Fruit fly (Drosophila melanogaster) whole organism, embryonic: ENCODE data around the gene CG6041.

Experiments
- BEAF-32 ChIP-seq: fragments of 200-800 bp; sonication (Bioruptor generic); optimal IDR thresholded peaks from 3 replicates; lab custom pipeline; 2017; ENCODE audit warnings: missing biosample characterization, missing genetic modification characterization, mild to moderate bottlenecking, moderate library complexity, missing genetic modification reagents
- Bgb ChIP-seq: fragments of 200-800 bp; sonication (Bioruptor generic); IDR thresholded peaks from 2 replicates; pipeline ENCODE4 v1.3.6; 2022; ENCODE audit warnings: missing biosample characterization, missing genetic modification characterization; ENCODE audit not compliant: partially characterized antibody
- BtbVII ChIP-seq: fragments of 200-800 bp; sonication (Bioruptor generic); optimal IDR thresholded peaks from 3 replicates; lab custom pipeline; 2017; ENCODE audit warnings: missing biosample characterization, mild to moderate bottlenecking, missing genetic modification characterization
- CG10147 ChIP-seq: fragments of 200-800 bp; sonication (Bioruptor generic); optimal IDR thresholded peaks from 2 replicates; lab custom pipeline; 2019; ENCODE audit warnings: missing biosample characterization, mild to moderate bottlenecking, missing genetic modification characterization, moderate library complexity
- CG10462 ChIP-seq: fragments of 200-800 bp; sonication (Bioruptor generic); optimal IDR thresholded peaks from 2 replicates; lab custom pipeline; 2016; ENCODE audit warnings: missing biosample characterization, missing genetic modification characterization
- CG12219 ChIP-seq: fragments of 200-800 bp; sonication (Bioruptor generic); optimal IDR thresholded peaks from 3 replicates; lab custom pipeline; 2018; ENCODE audit warnings: missing biosample characterization, mild to moderate bottlenecking, missing genetic modification characterization
- CG12659 ChIP-seq: fragments of 200-800 bp; sonication (Bioruptor generic); optimal IDR thresholded peaks from 3 replicates; lab custom pipeline; 2017; ENCODE audit warnings: mild to moderate bottlenecking, missing biosample characterization, missing genetic modification reagents, missing genetic modification characterization
- CG13287 ChIP-seq: fragments of 200-800 bp; sonication (Bioruptor generic); IDR thresholded peaks from 2 replicates; pipeline ENCODE4 v1.3.6; 2022; ENCODE audit warnings: missing biosample characterization, missing genetic modification characterization; ENCODE audit not compliant: partially characterized antibody
- CG18476 ChIP-seq: fragments of 200-800 bp; sonication (Bioruptor generic); optimal IDR thresholded peaks from 2 replicates; lab custom pipeline; 2016; ENCODE audit warnings: missing biosample characterization, mild to moderate bottlenecking, missing genetic modification characterization
- CG18764 ChIP-seq: fragments of 200-800 bp; sonication (Bioruptor generic); optimal IDR thresholded peaks from 3 replicates; lab custom pipeline; 2016; ENCODE audit warnings: missing biosample characterization, missing genetic modification characterization
- CG30020 ChIP-seq: fragments of 200-800 bp; optimal IDR thresholded peaks from 2 replicates; lab custom pipeline; 2019; ENCODE audit warnings: missing biosample characterization, mild to moderate bottlenecking, missing genetic modification characterization, moderate library complexity
- CG3065 ChIP-seq: fragments of 200-800 bp; sonication (Bioruptor generic); optimal IDR thresholded peaks from 2 replicates; lab custom pipeline; 2016; ENCODE audit warnings: missing biosample characterization, missing genetic modification characterization
- CG34422 ChIP-seq: fragments of 200-800 bp; sonication (Bioruptor generic); IDR thresholded peaks from 3 replicates; pipeline ENCODE4 v1.3.6; 2022; ENCODE audit warnings: missing biosample characterization, missing genetic modification characterization
- CG4820 ChIP-seq: fragments of 200-800 bp; sonication (Bioruptor generic); optimal IDR thresholded peaks from 3 replicates; lab custom pipeline; 2016; ENCODE audit warnings: missing biosample characterization, missing genetic modification characterization
- CG6765 ChIP-seq: fragments of 200-800 bp; sonication (Bioruptor generic); optimal IDR thresholded peaks from 3 replicates; lab custom pipeline; 2017; ENCODE audit warnings: missing biosample characterization, mild to moderate bottlenecking, missing genetic modification characterization
- CG7928 ChIP-seq: fragments of 200-800 bp; sonication (Bioruptor generic); optimal IDR thresholded peaks from 2 replicates; lab custom pipeline; 2017; ENCODE audit warnings: missing biosample characterization, mild to moderate bottlenecking, missing genetic modification characterization
- CG7963 ChIP-seq: fragments of 200-800 bp; sonication (Bioruptor generic); IDR thresholded peaks from 3 replicates; pipeline ENCODE4 v1.3.6; 2022; ENCODE audit warnings: missing biosample characterization, missing genetic modification characterization; ENCODE audit not compliant: partially characterized antibody
- CG8089 ChIP-seq: fragments of 200-800 bp; sonication (Bioruptor generic); optimal IDR thresholded peaks from 3 replicates; lab custom pipeline; 2016; ENCODE audit warnings: missing biosample characterization, missing genetic modification characterization
- CG9932 ChIP-seq: fragments of 200-800 bp; sonication (Bioruptor generic); IDR thresholded peaks from 2 replicates; pipeline ENCODE4 v1.3.6; 2022; ENCODE audit warnings: missing biosample characterization, missing genetic modification characterization
- CkIIα-i1 ChIP-seq: fragments of 200-800 bp; sonication (Bioruptor generic); IDR thresholded peaks from 2 replicates; pipeline ENCODE4 v1.3.6; 2022; ENCODE audit warnings: missing biosample characterization, missing genetic modification characterization
- Dad ChIP-seq: fragments of 200-800 bp; sonication (Bioruptor generic); optimal IDR thresholded peaks from 3 replicates; lab custom pipeline; 2016; ENCODE audit warnings: missing biosample characterization, missing genetic modification characterization
- Dek ChIP-seq: fragments of 200-800 bp; sonication (Bioruptor generic); optimal IDR thresholded peaks from 3 replicates; lab custom pipeline; 2019; ENCODE audit warnings: missing biosample characterization, mild to moderate bottlenecking, missing genetic modification characterization, moderate library complexity
- Ets65A ChIP-seq: fragments of 200-800 bp; sonication (Bioruptor generic); peaks from one replicate; lab custom pipeline; 2016; ENCODE audit warnings: missing biosample characterization, missing genetic modification characterization
- HLH4C ChIP-seq: fragments of 200-800 bp; sonication (Bioruptor generic); IDR thresholded peaks from 3 replicates; pipeline ENCODE4 v1.3.6; 2022; ENCODE audit warnings: missing biosample characterization, missing genetic modification characterization; ENCODE audit not compliant: partially characterized antibody
- Hr3 ChIP-seq: fragments of 200-800 bp; sonication (Bioruptor generic); optimal IDR thresholded peaks from 3 replicates; lab custom pipeline; 2016; ENCODE audit warnings: missing biosample characterization, missing genetic modification characterization
- Max ChIP-seq: fragments of 200-800 bp; sonication (Bioruptor generic); optimal IDR thresholded peaks from 2 replicates; lab custom pipeline; 2016; ENCODE audit warnings: missing biosample characterization, mild to moderate bottlenecking, missing genetic modification characterization
- Med ChIP-seq: fragments of 200-800 bp; sonication (Bioruptor generic); peaks from one replicate; lab custom pipeline; 2016; ENCODE audit warnings: missing biosample characterization, missing genetic modification characterization, mild to moderate bottlenecking, inconsistent platforms, moderate library complexity
- Meics ChIP-seq: fragments of 200-800 bp; sonication (Bioruptor generic); optimal IDR thresholded peaks from 2 replicates; lab custom pipeline; 2017; ENCODE audit warnings: missing biosample characterization, mild to moderate bottlenecking, missing genetic modification characterization
- NfI ChIP-seq: fragments of 200-800 bp; sonication (Bioruptor generic); optimal IDR thresholded peaks from 3 replicates; lab custom pipeline; 2018; ENCODE audit warnings: missing biosample characterization, mild to moderate bottlenecking, missing genetic modification characterization, moderate library complexity
- Optix ChIP-seq: fragments of 200-800 bp; sonication (Bioruptor generic); IDR thresholded peaks from 3 replicates; pipeline ENCODE4 v1.3.6; 2022; ENCODE audit warnings: missing biosample characterization, missing genetic modification characterization
- Vsx1 ChIP-seq: fragments of 200-800 bp; sonication (Bioruptor generic); optimal IDR thresholded peaks from 2 replicates; lab custom pipeline; 2017; ENCODE audit warnings: missing biosample characterization, mild to moderate bottlenecking, missing genetic modification characterization, missing genetic modification reagents
- Xrp1 ChIP-seq: fragments of 200-800 bp; sonication (Bioruptor generic); IDR thresholded peaks from 2 replicates; pipeline ENCODE4 v1.3.6; 2022; ENCODE audit warnings: missing biosample characterization, missing genetic modification characterization
- ab ChIP-seq: fragments of 200-800 bp; sonication (Bioruptor generic); optimal IDR thresholded peaks from 2 replicates; lab custom pipeline; 2016; ENCODE audit warnings: missing biosample characterization, missing genetic modification characterization
- chinmo ChIP-seq: fragments of 200-800 bp; sonication (Bioruptor generic); IDR thresholded peaks from 4 replicates; pipeline ENCODE4 v1.3.6; 2022; ENCODE audit warnings: missing biosample characterization, missing genetic modification characterization; ENCODE audit not compliant: partially characterized antibody
- croc ChIP-seq: fragments of 200-800 bp; sonication (Bioruptor generic); conservative IDR thresholded peaks from 3 replicates; pipeline ENCODE4 v1.3.6; 2022; ENCODE audit warnings: missing biosample characterization, missing genetic modification characterization
- crol ChIP-seq: fragments of 200-800 bp; sonication (Bioruptor generic); IDR thresholded peaks from 2 replicates; pipeline ENCODE4 v1.3.6; 2022; ENCODE audit warnings: missing biosample characterization, missing genetic modification characterization
- da ChIP-seq: fragments of 200-800 bp; sonication (Bioruptor generic); optimal IDR thresholded peaks from 2 replicates; lab custom pipeline; 2016; ENCODE audit warnings: missing biosample characterization, missing genetic modification characterization
- dati ChIP-seq: fragments of 200-800 bp; sonication (Bioruptor generic); IDR thresholded peaks from 2 replicates; pipeline ENCODE4 v1.3.6; 2022; ENCODE audit warnings: missing biosample characterization, missing genetic modification characterization
- esg ChIP-seq: fragments of 200-800 bp; sonication (Bioruptor generic); conservative IDR thresholded peaks from 2 replicates; pipeline ENCODE4 v1.3.6; 2022; ENCODE audit warnings: missing biosample characterization, missing genetic modification characterization
- fru ChIP-seq: fragments of >200 bp; optimal IDR thresholded peaks from 2 replicates; lab custom pipeline; 2017
- gcm ChIP-seq: fragments of 200-800 bp; sonication (Bioruptor generic); optimal IDR thresholded peaks from 2 replicates; lab custom pipeline; 2019; ENCODE audit warnings: missing biosample characterization, mild to moderate bottlenecking, missing genetic modification characterization, moderate library complexity
- gfzf ChIP-seq: fragments of 200-800 bp; sonication (Bioruptor generic); optimal IDR thresholded peaks from 2 replicates; lab custom pipeline; 2016; ENCODE audit warnings: missing biosample characterization, mild to moderate bottlenecking, missing genetic modification characterization, moderate library complexity
- h ChIP-seq: fragments of >200 bp; optimal IDR thresholded peaks from 2 replicates; lab custom pipeline; 2017
- lmd ChIP-seq: fragments of 200-800 bp; sonication (Bioruptor generic); IDR thresholded peaks from 2 replicates; pipeline ENCODE4 v1.3.6; 2022; ENCODE audit warnings: missing biosample characterization, missing genetic modification characterization
- mam ChIP-seq: fragments of 200-800 bp; sonication (Bioruptor generic); optimal IDR thresholded peaks from 3 replicates; lab custom pipeline; 2016; ENCODE audit warnings: missing biosample characterization, missing genetic modification characterization
- row ChIP-seq: fragments of 200-800 bp; sonication (Bioruptor generic); IDR thresholded peaks from 3 replicates; pipeline ENCODE4 v1.3.6; 2022; ENCODE audit warnings: missing biosample characterization, missing genetic modification characterization
- sima ChIP-seq: fragments of 200-800 bp; sonication (Bioruptor generic); optimal IDR thresholded peaks from 2 replicates; lab custom pipeline; 2016; ENCODE audit warnings: missing biosample characterization, missing genetic modification characterization
- sug ChIP-seq: fragments of 200-800 bp; optimal IDR thresholded peaks from 2 replicates; lab custom pipeline; 2019; ENCODE audit warnings: missing biosample characterization, mild to moderate bottlenecking, missing genetic modification characterization, moderate library complexity
- trem ChIP-seq: fragments of 200-800 bp; optimal IDR thresholded peaks from 3 replicates; lab custom pipeline; 2019; ENCODE audit warnings: missing biosample characterization, mild to moderate bottlenecking, missing genetic modification characterization, moderate library complexity
- wdn ChIP-seq: fragments of 200-800 bp; sonication (Bioruptor generic); IDR thresholded peaks from 2 replicates; pipeline ENCODE4 v1.3.6; 2022; ENCODE audit warnings: missing biosample characterization, missing genetic modification characterization
- zfh2 ChIP-seq: fragments of 200-800 bp; sonication (Bioruptor generic); optimal IDR thresholded peaks from 2 replicates; lab custom pipeline; 2016; ENCODE audit warnings: missing biosample characterization, missing genetic modification characterization

CG6041 gene

dm6 chrX:5915752-5916493 is 32.0 kb upstream of the CG6041 start (continued):
- no peak for TF ChIP-seq Dad
- TF ChIP-seq CG30020 (tag; lab: Kevin White, UChicago), result no peak
- no peak for TF ChIP-seq CG10147
- TF ChIP-seq CG18764 (GFP tag; lab: Kevin White, UChicago), result no peak
- no peak for TF ChIP-seq CG3065 (GFP tag; lab: Kevin White, UChicago)
- TF ChIP-seq sug (tag; lab: Kevin White, UChicago), result no peak
- peak; percentile 57; the same call in 1 of the 2 replicates for TF ChIP-seq Bgb
- 0 out of 2 replicates have a peak, but pooled peaks have one; percentile 14 for TF ChIP-seq CG9932 (GFP tag; lab: Robert Waterston, UW)
- no peak for TF ChIP-seq CG12219 (GFP tag; lab: Kevin White, UChicago)
- no peak for TF ChIP-seq mam (GFP tag; lab: Kevin White, UChicago)
- no peak for TF ChIP-seq Optix
- no peak for TF ChIP-seq wdn (GFP tag; lab: Robert Waterston, UW)
- no peak for TF ChIP-seq da (GFP tag; lab: Kevin White, UChicago)
- no peak for TF ChIP-seq croc
- no peak; the same call in 2 of the 3 replicates for TF ChIP-seq row (GFP tag; lab: Robert Waterston, UW)
- no peak for TF ChIP-seq Ets65A (GFP tag; lab: Kevin White, UChicago)
- peak; percentile 56 for TF ChIP-seq BEAF-32 (GFP tag; lab: Kevin White, UChicago)
- TF ChIP-seq Max (GFP tag; lab: Kevin White, UChicago), result no peak
- no peak for TF ChIP-seq sima (GFP tag; lab: Kevin White, UChicago)
- TF ChIP-seq trem (tag; lab: Kevin White, UChicago), result no peak
- TF ChIP-seq BtbVII (GFP tag; lab: Kevin White, UChicago), result no peak
- peak; percentile 12 for TF ChIP-seq gfzf (GFP tag; lab: Kevin White, UChicago)
- TF ChIP-seq Dek (tag; lab: Kevin White, UChicago), result peak; percentile 7
- TF ChIP-seq ab, result no peak
- TF ChIP-seq dati (GFP tag; lab: Robert Waterston, UW), result no peak
- no peak for TF ChIP-seq CG34422 (GFP tag; lab: Robert Waterston, UW)
- peak; percentile 7 for TF ChIP-seq CG8089 (GFP tag; lab: Kevin White, UChicago)
- no peak for TF ChIP-seq h (lab: Kevin White, UChicago)
- peak; percentile 69 for TF ChIP-seq crol
- no peak for TF ChIP-seq CG10462
- TF ChIP-seq NfI (GFP tag; lab: Kevin White, UChicago), result no peak
- TF ChIP-seq CG6765 (GFP tag; lab: Kevin White, UChicago), result no peak
- TF ChIP-seq Hr3 (GFP tag; lab: Kevin White, UChicago), result no peak
- TF ChIP-seq gcm (GFP tag; lab: Kevin White, UChicago), result no peak
- 0 out of 4 replicates have a peak, but pooled peaks have one; percentile 18 for TF ChIP-seq chinmo (GFP tag; lab: Robert Waterston, UW)
- TF ChIP-seq lmd, result no peak
- no peak for TF ChIP-seq zfh2
- TF ChIP-seq CG7963 (GFP tag; lab: Robert Waterston, UW), result no peak
- TF ChIP-seq Meics (GFP tag; lab: Kevin White, UChicago), result no peak
- TF ChIP-seq HLH4C (GFP tag; lab: Robert Waterston, UW), result peak; percentile 15; the same call in 1 of the 3 replicates
- peak; percentile 84 for TF ChIP-seq Med
- no peak for TF ChIP-seq CG12659 (GFP tag; lab: Kevin White, UChicago)
- no peak for TF ChIP-seq esg
- TF ChIP-seq CG7928 (GFP tag; lab: Kevin White, UChicago), result no peak
- peak; percentile 72 for TF ChIP-seq Vsx1
- peak; percentile 41 for TF ChIP-seq CG13287
- no peak for TF ChIP-seq CG4820 (GFP tag; lab: Kevin White, UChicago)
- TF ChIP-seq CG18476, result no peak
- no peak for TF ChIP-seq Xrp1 (GFP tag; lab: Robert Waterston, UW)
- no peak for TF ChIP-seq fru (lab: Kevin White, UChicago)
- TF ChIP-seq CkIIα-i1 (GFP tag; lab: Robert Waterston, UW), result no peak
